Worm (Caenorhabditis elegans) whole organism, L3 larva: Measurements from ENCODE around the gene K09C4.10.

ENCODE experiments used
- nhr-77 ChIP-seq: fragments of 150-350 bp; optimal IDR thresholded peaks from 2 replicates; lab custom pipeline; 2014; ENCODE audit warnings: missing biosample characterization, missing genetic modification characterization
- ztf-11 ChIP-seq: fragments of 150-350 bp; optimal IDR thresholded peaks from 2 replicates; lab custom pipeline; 2014; ENCODE audit warnings: missing biosample characterization, missing genetic modification characterization
- ztf-4 ChIP-seq: fragments of 150-350 bp; optimal IDR thresholded peaks from 2 replicates; lab custom pipeline; 2014; ENCODE audit warnings: missing biosample characterization, missing genetic modification characterization

- TF ChIP-seq nhr-77 (no peak), ztf-4 (no peak), ztf-11 (tag; lab: Kevin White, UChicago) (no peak)
Measured at ce11 chrX:3315891-3316657, 36.0 kb upstream of the K09C4.10 start.
